Fruit fly (Drosophila melanogaster) whole organism: ENCODE data around the gene orb2.

Experiments used
- CG8478 ChIP-seq: fragments of >200 bp; optimal IDR thresholded peaks from 2 replicates; lab custom pipeline; 2018; ENCODE audit warnings: inconsistent platforms
- Dll ChIP-seq: fragments of >200 bp; optimal IDR thresholded peaks from 2 replicates; lab custom pipeline; 2017
- EcR ChIP-seq, 2 experiments: fragments of >200 bp; optimal IDR thresholded peaks; 2 replicates each; lab custom pipeline; 2017; ENCODE audit warnings: missing biosample characterization in 2 of 2, missing genetic modification characterization in 2 of 2, missing genetic modification reagents in 2 of 2
- pan ChIP-seq: fragments of >200 bp; optimal IDR thresholded peaks from 2 replicates; lab custom pipeline; 2017
- psq ChIP-seq: fragments of >200 bp; optimal IDR thresholded peaks from 2 replicates; lab custom pipeline; 2017
- usp ChIP-seq: fragments of >200 bp; optimal IDR thresholded peaks from 2 replicates; lab custom pipeline; 2017; ENCODE audit warnings: missing biosample characterization, missing genetic modification characterization, mixed read lengths

orb2 gene

dm6 chr3L:8924417-8924913 is 29.8 kb downstream of the orb2 start:
- no peak for TF ChIP-seq CG8478 (lab: Kevin White, UChicago)
- TF ChIP-seq usp (GFP tag; lab: Kevin White, UChicago): no peak
- no peak for TF ChIP-seq Dll
- TF ChIP-seq EcR (GFP tag; optimal IDR thresholded peaks at IDR 0.05; lab: Kevin White, UChicago): no peak
- no peak for TF ChIP-seq pan
- no peak for TF ChIP-seq psq

dm6 chr3L:8920710-8921109 is 33.6 kb downstream of the orb2 start:
- TF ChIP-seq EcR (GFP tag; optimal IDR thresholded peaks at IDR 0.05; lab: Kevin White, UChicago) (no peak), usp (GFP tag; lab: Kevin White, UChicago) (no peak), psq (no peak), CG8478 (lab: Kevin White, UChicago) (no peak), pan (no peak), Dll (no peak)

- TF ChIP-seq psq: no peak
- no peak for TF ChIP-seq Dll
- no peak for TF ChIP-seq EcR (GFP tag; optimal IDR thresholded peaks at IDR 0.05; lab: Kevin White, UChicago)
- TF ChIP-seq CG8478 (lab: Kevin White, UChicago): no peak
- no peak for TF ChIP-seq pan
- no peak for TF ChIP-seq usp (GFP tag; lab: Kevin White, UChicago)
Observed at dm6 chr3L:8919678-8920077, 34.6 kb downstream of the orb2 start.

- no peak for TF ChIP-seq usp (GFP tag; lab: Kevin White, UChicago)
- no peak for TF ChIP-seq EcR (GFP tag; optimal IDR thresholded peaks at IDR 0.05; lab: Kevin White, UChicago)
- TF ChIP-seq CG8478 (lab: Kevin White, UChicago): no peak
- TF ChIP-seq psq: no peak
- no peak for TF ChIP-seq pan
- TF ChIP-seq Dll: no peak
Observed at dm6 chr3L:8913537-8914108, 40.6 kb downstream of the orb2 start.

DNA sequence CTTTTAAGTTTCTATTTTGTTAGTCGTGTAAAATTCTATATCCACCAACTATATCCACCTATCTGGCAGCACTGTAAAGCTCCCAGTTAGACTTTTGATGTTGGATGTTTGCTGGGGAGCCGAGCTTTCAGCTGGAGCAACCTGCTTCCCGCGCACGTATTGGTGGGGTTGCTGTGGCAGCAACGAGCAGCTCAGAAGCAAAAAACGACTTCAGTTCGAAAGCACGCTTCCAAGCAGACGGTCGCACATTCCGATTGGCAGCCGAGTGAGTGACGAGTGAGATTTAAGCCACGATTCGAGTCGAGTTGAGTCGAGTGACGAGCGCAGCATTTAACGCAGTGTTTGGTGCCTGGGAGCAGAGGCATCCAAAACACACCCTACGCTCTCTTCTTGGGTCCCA is 41.9 kb downstream of the orb2 start, which contains the start of the genes Tsp66E and mfr:
Gene Tsp66E (plus strand): TSS at position 168 of the 400 bp plus-strand sequence.
Gene mfr (minus strand): TSS at position 340 of the 400 bp plus-strand sequence.
- TF ChIP-seq psq (no peak), CG8478 (lab: Kevin White, UChicago) (no peak), EcR (GFP tag; optimal IDR thresholded peaks at IDR 0.05; lab: Kevin White, UChicago) (no peak), pan (no peak), Dll (no peak), usp (GFP tag; lab: Kevin White, UChicago) (no peak)

dm6 chr3L:8905100-8905499 is 49.2 kb downstream of the orb2 start, which contains the start of gene TrpA1:
TSS of gene TrpA1 (minus strand) at chr3L:8905200.
- TF ChIP-seq EcR (GFP tag; optimal IDR thresholded peaks at IDR 0.05; lab: Kevin White, UChicago): no peak
- no peak for TF ChIP-seq CG8478 (lab: Kevin White, UChicago)
- TF ChIP-seq usp (GFP tag; lab: Kevin White, UChicago): no peak
- no peak for TF ChIP-seq Dll
- no peak for TF ChIP-seq psq
- TF ChIP-seq pan: no peak

dm6 chr3L:8891167-8891618 is 63.1 kb downstream of the orb2 start, which contains the start of gene Mcm7:
TSS of gene Mcm7 (plus strand) at chr3L:8891596.
- TF ChIP-seq CG8478 (lab: Kevin White, UChicago): no peak
- no peak for TF ChIP-seq EcR (GFP tag; optimal IDR thresholded peaks at IDR 0.05; lab: Kevin White, UChicago)
- TF ChIP-seq Dll: no peak
- TF ChIP-seq psq: no peak
- TF ChIP-seq pan: no peak
- TF ChIP-seq usp (GFP tag; lab: Kevin White, UChicago): no peak

DNA sequence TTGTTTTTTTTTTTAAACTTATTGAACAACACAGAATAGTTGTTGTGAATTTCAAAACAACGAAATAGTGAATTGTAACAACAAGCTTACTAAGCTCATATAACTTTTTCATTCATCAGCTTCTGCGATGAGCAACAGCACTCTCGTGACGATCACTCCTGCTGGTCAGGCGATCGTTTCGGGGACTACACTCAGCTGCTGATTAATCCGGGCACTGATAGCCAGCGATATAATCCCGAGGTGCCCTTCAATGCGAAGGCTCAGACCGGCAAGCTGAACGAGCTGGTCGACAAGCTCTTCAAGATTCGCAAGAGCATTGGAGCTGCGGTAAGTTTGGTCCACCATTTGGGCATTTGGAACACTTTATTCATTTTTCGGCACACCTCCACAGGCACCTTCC is 65.7 kb downstream of the orb2 start, which contains the start of gene CG43169:
Gene CG43169 (minus strand): TSS at position 101 of the 400 bp plus-strand sequence.
- TF ChIP-seq CG8478 (lab: Kevin White, UChicago) (no peak), usp (GFP tag; lab: Kevin White, UChicago) (no peak), pan (no peak), Dll (no peak), psq (no peak), EcR (GFP tag; optimal IDR thresholded peaks at IDR 0.05; lab: Kevin White, UChicago) (no peak)
